Fruit fly (Drosophila melanogaster): Measurements from ENCODE around the gene CG6933.

DNA sequence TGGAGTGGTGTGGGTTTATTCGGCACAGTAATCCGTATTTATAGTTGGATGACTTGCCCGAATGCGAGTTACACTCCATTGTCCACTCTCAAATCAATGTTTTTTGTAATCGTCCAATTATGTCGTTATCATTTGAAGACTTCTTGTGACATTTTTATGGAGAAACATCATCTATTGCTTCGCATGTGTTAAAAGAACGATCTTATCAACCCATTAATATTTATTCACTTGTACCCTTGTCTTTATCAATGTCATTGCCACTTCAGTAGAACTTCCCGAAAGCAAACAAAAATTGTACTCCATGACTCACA is 26.5 kb downstream of the CG6933 start:
- TF ChIP-seq EcR (GFP tag; optimal IDR thresholded peaks at IDR 0.05) (no peak), CG4496 (GFP tag; IDR thresholded peaks at IDR 0.05) (no peak)

All from whole organism, pupa.